Fruit fly (Drosophila melanogaster): ENCODE data around the gene dob.

dm6 chrX:15079163-15079809 is 12.5 kb downstream of the dob start:
- TF ChIP-seq pan (optimal IDR thresholded peaks at IDR 0.05): no peak
- no peak for TF ChIP-seq CG8478 (optimal IDR thresholded peaks at IDR 0.05)

Measured in whole organism.